Worm (Caenorhabditis elegans) whole organism, L2 larva: ENCODE data around the gene cchl-1.

Source experiments
- C34F6.9 ChIP-seq: fragments of 150-350 bp; optimal IDR thresholded peaks from 2 replicates; lab custom pipeline; 2014; ENCODE audit warnings: missing biosample characterization, missing genetic modification characterization
- F13H6.1 ChIP-seq: sonication (generic microtip); optimal IDR thresholded peaks from 2 replicates; lab custom pipeline; 2016; ENCODE audit warnings: missing genetic modification characterization, missing compliant biosample characterization
- R02D3.7 ChIP-seq: fragments of 150-350 bp; optimal IDR thresholded peaks from 2 replicates; lab custom pipeline; 2014; ENCODE audit warnings: missing biosample characterization, missing genetic modification characterization
- Y55F3AM.14 ChIP-seq: fragments of 200-800 bp; sonication (Bioruptor generic); optimal IDR thresholded peaks from 2 replicates; lab custom pipeline; 2018; ENCODE audit warnings: mild to moderate bottlenecking, missing genetic modification characterization, missing compliant biosample characterization
- ZK546.5 ChIP-seq: sonication (generic microtip); optimal IDR thresholded peaks from 2 replicates; lab custom pipeline; 2017; ENCODE audit warnings: missing biosample characterization, missing genetic modification characterization
- alr-1 ChIP-seq: fragments of 150-350 bp; optimal IDR thresholded peaks from 2 replicates; lab custom pipeline; 2014; ENCODE audit warnings: missing biosample characterization, missing genetic modification characterization
- aly-2 ChIP-seq: fragments of 150-350 bp; optimal IDR thresholded peaks from 2 replicates; lab custom pipeline; 2014; ENCODE audit warnings: missing biosample characterization, missing genetic modification characterization
- ama-1 ChIP-seq: fragments of 150-350 bp; optimal IDR thresholded peaks from 2 replicates; lab custom pipeline; 2018; ENCODE audit warnings: inconsistent platforms
- blmp-1 ChIP-seq: sonication (generic microtip); optimal IDR thresholded peaks from 2 replicates; lab custom pipeline; 2017; ENCODE audit warnings: missing genetic modification characterization, mild to moderate bottlenecking, missing compliant biosample characterization, antibody characterized with exemption, moderate library complexity; ENCODE audit not compliant: insufficient read depth
- ceh-16 ChIP-seq: fragments of 150-350 bp; optimal IDR thresholded peaks from 2 replicates; lab custom pipeline; 2014; ENCODE audit warnings: missing biosample characterization, missing genetic modification characterization
- ceh-82 ChIP-seq: fragments of 150-350 bp; optimal IDR thresholded peaks from 2 replicates; lab custom pipeline; 2014; ENCODE audit warnings: missing biosample characterization, missing genetic modification characterization
- crh-2 ChIP-seq: sonication (generic microtip); optimal IDR thresholded peaks from 2 replicates; lab custom pipeline; 2017; ENCODE audit warnings: missing biosample characterization, missing genetic modification characterization
- dmd-4 ChIP-seq: sonication (generic microtip); optimal IDR thresholded peaks from 2 replicates; lab custom pipeline; 2017; ENCODE audit warnings: missing biosample characterization, missing genetic modification characterization
- egl-27 ChIP-seq: sonication (generic microtip); optimal IDR thresholded peaks from 3 replicates; lab custom pipeline; 2017; ENCODE audit warnings: missing biosample characterization, missing genetic modification reagents, missing genetic modification characterization
- elt-1 ChIP-seq: fragments of 150-350 bp; optimal IDR thresholded peaks from 2 replicates; lab custom pipeline; 2014; ENCODE audit warnings: missing biosample characterization, missing genetic modification characterization
- elt-3 ChIP-seq: sonication (generic microtip); optimal IDR thresholded peaks from 2 replicates; lab custom pipeline; 2017; ENCODE audit warnings: missing biosample characterization, missing genetic modification characterization
- fos-1 ChIP-seq: fragments of 150-350 bp; optimal IDR thresholded peaks from 2 replicates; lab custom pipeline; 2014; ENCODE audit warnings: missing biosample characterization, missing genetic modification characterization
- gmeb-1 ChIP-seq: fragments of 150-350 bp; optimal IDR thresholded peaks from 2 replicates; lab custom pipeline; 2014; ENCODE audit warnings: missing biosample characterization, missing genetic modification characterization
- lin-11 ChIP-seq: fragments of 150-350 bp; sonication (generic microtip); optimal IDR thresholded peaks from 2 replicates; lab custom pipeline; 2014; ENCODE audit warnings: missing biosample characterization, missing genetic modification characterization, inconsistent platforms, mixed read lengths
- lin-13 ChIP-seq: fragments of 150-350 bp; optimal IDR thresholded peaks from 2 replicates; lab custom pipeline; 2014; ENCODE audit warnings: missing biosample characterization, missing genetic modification reagents, missing genetic modification characterization
- lin-39 ChIP-seq: fragments of 150-350 bp; optimal IDR thresholded peaks from 2 replicates; lab custom pipeline; 2014; ENCODE audit warnings: missing biosample characterization, missing genetic modification reagents, missing genetic modification characterization
- lsy-2 ChIP-seq, 2 experiments: fragments of 150-350 bp in 1 of 2; sonication (generic microtip) in 1 of 2; optimal IDR thresholded peaks; 2 replicates each; lab custom pipeline; 2014 to 2017; ENCODE audit warnings: missing biosample characterization in 2 of 2, missing genetic modification characterization in 2 of 2
- mab-5 ChIP-seq: fragments of 150-350 bp; optimal IDR thresholded peaks from 2 replicates; lab custom pipeline; 2014; ENCODE audit warnings: missing biosample characterization, missing genetic modification characterization
- mbf-1 ChIP-seq: sonication (generic microtip); optimal IDR thresholded peaks from 2 replicates; lab custom pipeline; 2017; ENCODE audit warnings: missing biosample characterization, missing genetic modification characterization
- mdl-1 ChIP-seq, 2 experiments: fragments of 150-350 bp in 1 of 2; sonication (generic microtip) in 1 of 2; optimal IDR thresholded peaks; 2 replicates each; lab custom pipeline; 2017; ENCODE audit warnings: missing biosample characterization in 2 of 2, missing genetic modification characterization in 2 of 2
- nhr-10 ChIP-seq: sonication (generic microtip); optimal IDR thresholded peaks from 2 replicates; lab custom pipeline; 2017; ENCODE audit warnings: missing biosample characterization, missing genetic modification characterization
- nhr-11 ChIP-seq: fragments of 150-350 bp; optimal IDR thresholded peaks from 2 replicates; lab custom pipeline; 2014; ENCODE audit warnings: missing biosample characterization, missing genetic modification characterization
- nhr-12 ChIP-seq: fragments of 150-350 bp; optimal IDR thresholded peaks from 2 replicates; lab custom pipeline; 2014; ENCODE audit warnings: missing biosample characterization, missing genetic modification characterization
- nhr-129 ChIP-seq: fragments of 150-350 bp; optimal IDR thresholded peaks from 2 replicates; lab custom pipeline; 2014; ENCODE audit warnings: missing biosample characterization, missing genetic modification characterization
- nhr-21 ChIP-seq: fragments of 150-350 bp; optimal IDR thresholded peaks from 2 replicates; lab custom pipeline; 2014; ENCODE audit warnings: missing biosample characterization, missing genetic modification characterization
- nhr-23 ChIP-seq: fragments of 150-350 bp; optimal IDR thresholded peaks from 2 replicates; lab custom pipeline; 2014; ENCODE audit warnings: missing biosample characterization, missing genetic modification reagents, missing genetic modification characterization
- nhr-237 ChIP-seq: fragments of 150-350 bp; optimal IDR thresholded peaks from 2 replicates; lab custom pipeline; 2014; ENCODE audit warnings: missing biosample characterization, missing genetic modification characterization
- nhr-25 ChIP-seq: fragments of 150-350 bp; sonication (generic microtip); optimal IDR thresholded peaks from 3 replicates; lab custom pipeline; 2014; ENCODE audit warnings: missing biosample characterization, missing genetic modification characterization
- nhr-6 ChIP-seq: fragments of 150-350 bp; optimal IDR thresholded peaks from 2 replicates; lab custom pipeline; 2014; ENCODE audit warnings: missing biosample characterization, missing genetic modification characterization
- nhr-77 ChIP-seq: fragments of 150-350 bp; optimal IDR thresholded peaks from 2 replicates; lab custom pipeline; 2014; ENCODE audit warnings: missing biosample characterization, missing genetic modification characterization
- peb-1 ChIP-seq: fragments of 150-350 bp; optimal IDR thresholded peaks from 2 replicates; lab custom pipeline; 2014; ENCODE audit warnings: missing biosample characterization, missing genetic modification characterization
- sem-4 ChIP-seq: fragments of 150-350 bp; optimal IDR thresholded peaks from 2 replicates; lab custom pipeline; 2014; ENCODE audit warnings: missing biosample characterization, missing genetic modification reagents, missing genetic modification characterization
- skn-1 ChIP-seq: sonication (generic microtip); optimal IDR thresholded peaks from 2 replicates; lab custom pipeline; 2017; ENCODE audit warnings: missing biosample characterization, missing genetic modification characterization
- sma-3 ChIP-seq: sonication (generic microtip); optimal IDR thresholded peaks from 2 replicates; lab custom pipeline; 2016; ENCODE audit warnings: missing genetic modification reagents, missing genetic modification characterization, missing compliant biosample characterization
- sma-9 ChIP-seq, 2 experiments: fragments of 150-350 bp in 1 of 2; sonication (generic microtip) in 1 of 2; optimal IDR thresholded peaks; 2 replicates each; lab custom pipeline; 2014 to 2016; ENCODE audit warnings: missing genetic modification characterization in 2 of 2, mild to moderate bottlenecking in 1 of 2, missing biosample characterization in 1 of 2, missing compliant biosample characterization in 1 of 2, missing genetic modification reagents in 1 of 2, moderate library complexity in 1 of 2
- snpc-4 ChIP-seq: fragments of 150-350 bp; optimal IDR thresholded peaks from 2 replicates; lab custom pipeline; 2014; ENCODE audit warnings: missing biosample characterization, missing genetic modification characterization
- unc-39 ChIP-seq: fragments of 150-350 bp; optimal IDR thresholded peaks from 2 replicates; lab custom pipeline; 2014; ENCODE audit warnings: missing biosample characterization, missing genetic modification characterization
- unc-55 ChIP-seq: fragments of 150-350 bp; sonication (generic microtip); optimal IDR thresholded peaks from 3 replicates; lab custom pipeline; 2014; ENCODE audit warnings: missing biosample characterization, missing genetic modification reagents, missing genetic modification characterization
- unc-62 ChIP-seq: fragments of 150-350 bp; optimal IDR thresholded peaks from 2 replicates; lab custom pipeline; 2014; ENCODE audit warnings: missing biosample characterization, missing genetic modification reagents, missing genetic modification characterization
- zag-1 ChIP-seq: fragments of 150-350 bp; optimal IDR thresholded peaks from 2 replicates; lab custom pipeline; 2014; ENCODE audit warnings: missing biosample characterization, missing genetic modification characterization
- ztf-1 ChIP-seq: fragments of 200-800 bp; sonication (Bioruptor generic); conservative IDR thresholded peaks from 2 replicates; pipeline ENCODE4 v1.3.6; 2022; ENCODE audit warnings: missing genetic modification characterization, missing compliant biosample characterization
- ztf-11 ChIP-seq: sonication (generic microtip); optimal IDR thresholded peaks from 2 replicates; lab custom pipeline; 2017; ENCODE audit warnings: missing biosample characterization, missing genetic modification characterization
- ztf-4 ChIP-seq: fragments of 150-350 bp; optimal IDR thresholded peaks from 2 replicates; lab custom pipeline; 2014; ENCODE audit warnings: missing biosample characterization, missing genetic modification characterization

cchl-1 gene

ce11 chrII:11226379-11226778 lies 9.8 kb downstream of the cchl-1 start, which contains the start of gene T06D8.2:
TSS of gene T06D8.2 (plus strand) at chrII:11226679.
- TF ChIP-seq crh-2 (tag; lab: Kevin White, UChicago) (no peak), nhr-237 (tag; lab: Kevin White, UChicago) (no peak), F13H6.1 (no peak), ceh-82 (tag; lab: Kevin White, UChicago) (no peak)

ce11 chrII:11224045-11224481 lies 12.1 kb downstream of the cchl-1 start:
- peak; percentile 73 for TF ChIP-seq crh-2 (tag; lab: Kevin White, UChicago)
- TF ChIP-seq nhr-237 (tag; lab: Kevin White, UChicago) = peak; percentile 47
- peak; percentile 24 for TF ChIP-seq blmp-1 (tag; lab: Kevin White, UChicago)
- TF ChIP-seq snpc-4 = peak; percentile 99
- no peak for TF ChIP-seq elt-1 (tag; lab: Kevin White, UChicago)
- peak; percentile 86 for TF ChIP-seq fos-1 (tag; lab: Kevin White, UChicago)
- TF ChIP-seq sma-3 (GFP tag; lab: Kevin White, UChicago) = peak; percentile 86
- peak; percentile 19 for TF ChIP-seq R02D3.7 (tag; lab: Kevin White, UChicago)
- no peak for TF ChIP-seq ztf-4
- TF ChIP-seq lsy-2 (tag; optimal IDR thresholded peaks at IDR 0.05; lab: Kevin White, UChicago) = peak; percentile 60 to 74
- TF ChIP-seq alr-1 (tag; lab: Kevin White, UChicago) = no peak
- peak; percentile 44 for TF ChIP-seq zag-1
- TF ChIP-seq sem-4 (tag; lab: Kevin White, UChicago) = no peak
- no peak for TF ChIP-seq lin-39
- TF ChIP-seq ama-1 (lab: Kevin White, UChicago) = peak; percentile 97
- peak; percentile 31 for TF ChIP-seq nhr-10
- no peak for TF ChIP-seq ztf-11 (tag; lab: Kevin White, UChicago)
- peak; percentile 58 for TF ChIP-seq nhr-77
- peak; percentile 22 for TF ChIP-seq ceh-82 (tag; lab: Kevin White, UChicago)
- no peak for TF ChIP-seq nhr-12 (tag; lab: Kevin White, UChicago)
- peak; percentile 83 for TF ChIP-seq nhr-21
- TF ChIP-seq aly-2 (tag; lab: Kevin White, UChicago) = no peak
- peak; percentile 37 for TF ChIP-seq nhr-6 (tag; lab: Kevin White, UChicago)
- TF ChIP-seq gmeb-1 = peak; percentile 82
- TF ChIP-seq mab-5 = peak; percentile 42
- no peak for TF ChIP-seq skn-1 (tag; lab: Kevin White, UChicago)
- TF ChIP-seq peb-1 (tag; lab: Kevin White, UChicago) = no peak
- no peak for TF ChIP-seq nhr-11 (tag; lab: Kevin White, UChicago)
- TF ChIP-seq mdl-1 (tag; optimal IDR thresholded peaks at IDR 0.05; lab: Kevin White, UChicago) = no peak
- TF ChIP-seq ztf-1 (GFP tag; lab: Robert Waterston, UW) = no peak
- peak; percentile 70 for TF ChIP-seq egl-27 (tag; lab: Kevin White, UChicago)
- no peak for TF ChIP-seq dmd-4 (tag; lab: Kevin White, UChicago)
- TF ChIP-seq Y55F3AM.14 (GFP tag; lab: Kevin White, UChicago) = peak; percentile 58
- peak; percentile 86 for TF ChIP-seq sma-9 (GFP tag; optimal IDR thresholded peaks at IDR 0.05; lab: Kevin White, UChicago)
- no peak for TF ChIP-seq sma-9 (tag; optimal IDR thresholded peaks at IDR 0.05; lab: Kevin White, UChicago)
- no peak for TF ChIP-seq ZK546.5 (tag; lab: Kevin White, UChicago)
- peak; percentile 59 for TF ChIP-seq F13H6.1
- TF ChIP-seq nhr-23 (tag; lab: Kevin White, UChicago) = no peak
- TF ChIP-seq unc-55 (GFP tag; lab: Kevin White, UChicago) = peak; percentile 67
- peak; percentile 34 for TF ChIP-seq lin-11 (tag; lab: Kevin White, UChicago)
- peak; percentile 66 for TF ChIP-seq ceh-16 (tag; lab: Kevin White, UChicago)
- TF ChIP-seq unc-39 (tag; lab: Kevin White, UChicago) = no peak
- no peak for TF ChIP-seq mbf-1 (tag; lab: Kevin White, UChicago)
- peak; percentile 43 for TF ChIP-seq lin-13 (GFP tag; lab: Kevin White, UChicago)
- TF ChIP-seq nhr-25 (tag; lab: Kevin White, UChicago) = peak; percentile 43
- TF ChIP-seq unc-62 (GFP tag; lab: Kevin White, UChicago) = no peak
- no peak for TF ChIP-seq elt-3 (tag; lab: Kevin White, UChicago)
- TF ChIP-seq nhr-129 (tag; lab: Kevin White, UChicago) = peak; percentile 46
- no peak for TF ChIP-seq C34F6.9 (tag; lab: Kevin White, UChicago)
